Fruit fly (Drosophila melanogaster) whole organism, embryonic: ENCODE results near the gene pall.
A peak's percentile ranks its signal among the peaks of the same experiment; 100 is the strongest.

ENCODE experiments used
- Abd-B ChIP-seq: fragments of 200-800 bp; sonication (Bioruptor generic); optimal IDR thresholded peaks from 2 replicates; lab custom pipeline; 2018; ENCODE audit warnings: missing biosample characterization, mild to moderate bottlenecking, missing genetic modification characterization, moderate library complexity
- CG11695 ChIP-seq: fragments of 200-800 bp; sonication (Bioruptor generic); IDR thresholded peaks from 3 replicates; pipeline ENCODE4 v1.3.6; 2022; ENCODE audit warnings: missing biosample characterization, missing genetic modification characterization
- CG12071 ChIP-seq: fragments of 200-800 bp; sonication (Bioruptor generic); optimal IDR thresholded peaks from 3 replicates; lab custom pipeline; 2018; ENCODE audit warnings: missing biosample characterization, mild to moderate bottlenecking, missing genetic modification characterization
- CG15011 ChIP-seq: fragments of 200-800 bp; sonication (Bioruptor generic); optimal IDR thresholded peaks from 3 replicates; lab custom pipeline; 2018; ENCODE audit warnings: missing biosample characterization, mild to moderate bottlenecking, missing genetic modification characterization
- CG1529 ChIP-seq: fragments of 200-800 bp; sonication (Bioruptor generic); optimal IDR thresholded peaks from 3 replicates; lab custom pipeline; 2018; ENCODE audit warnings: missing biosample characterization, missing genetic modification characterization
- CG15479 ChIP-seq: fragments of 200-800 bp; sonication (Bioruptor generic); optimal IDR thresholded peaks from 3 replicates; lab custom pipeline; 2019; ENCODE audit warnings: missing biosample characterization, mild to moderate bottlenecking, missing genetic modification characterization, moderate library complexity
- CG17328 ChIP-seq: fragments of 200-800 bp; sonication (Bioruptor generic); IDR thresholded peaks from 2 replicates; pipeline ENCODE4 v1.3.6; 2022; ENCODE audit warnings: missing biosample characterization, missing genetic modification characterization
- CG17612 ChIP-seq: fragments of 200-800 bp; sonication (Bioruptor generic); IDR thresholded peaks from 2 replicates; pipeline ENCODE4 v1.3.6; 2022; ENCODE audit warnings: missing biosample characterization, missing genetic modification characterization
- CG18262 ChIP-seq: fragments of 200-800 bp; optimal IDR thresholded peaks from 3 replicates; lab custom pipeline; 2019; ENCODE audit warnings: missing biosample characterization, mild to moderate bottlenecking, missing genetic modification characterization, moderate library complexity
- CG30431 ChIP-seq: fragments of 200-800 bp; sonication (Bioruptor generic); optimal IDR thresholded peaks from 2 replicates; lab custom pipeline; 2017; ENCODE audit warnings: missing biosample characterization, missing genetic modification characterization
- CG32772 ChIP-seq: fragments of 200-800 bp; sonication (Bioruptor generic); IDR thresholded peaks from 2 replicates; pipeline ENCODE4 v1.3.6; 2022; ENCODE audit warnings: missing biosample characterization, missing genetic modification characterization
- CG34422 ChIP-seq: fragments of 200-800 bp; sonication (Bioruptor generic); IDR thresholded peaks from 3 replicates; pipeline ENCODE4 v1.3.6; 2022; ENCODE audit warnings: missing biosample characterization, missing genetic modification characterization
- CG42726 ChIP-seq: fragments of 200-800 bp; sonication (Bioruptor generic); IDR thresholded peaks from 2 replicates; pipeline ENCODE4 v1.3.6; 2022; ENCODE audit warnings: missing biosample characterization, missing genetic modification characterization; ENCODE audit not compliant: partially characterized antibody
- CG4282 ChIP-seq: fragments of 200-800 bp; sonication (Bioruptor generic); optimal IDR thresholded peaks from 2 replicates; lab custom pipeline; 2016; ENCODE audit warnings: missing biosample characterization, missing genetic modification characterization
- CG43689 ChIP-seq: fragments of 200-800 bp; sonication (Bioruptor generic); IDR thresholded peaks from 2 replicates; pipeline ENCODE4 v1.3.6; 2022; ENCODE audit warnings: missing biosample characterization, missing genetic modification characterization
- CG4424 ChIP-seq: fragments of 200-800 bp; sonication (Bioruptor generic); optimal IDR thresholded peaks from 3 replicates; lab custom pipeline; 2016; ENCODE audit warnings: missing biosample characterization, missing genetic modification characterization
- CG6272 ChIP-seq: fragments of 200-800 bp; sonication (Bioruptor generic); IDR thresholded peaks from 2 replicates; pipeline ENCODE4 v1.3.6; 2022; ENCODE audit warnings: missing biosample characterization, missing genetic modification characterization
- CG7786 ChIP-seq: fragments of 200-800 bp; sonication (Bioruptor generic); optimal IDR thresholded peaks from 2 replicates; lab custom pipeline; 2016; ENCODE audit warnings: missing biosample characterization, missing genetic modification characterization
- CG7839 ChIP-seq: fragments of 200-800 bp; sonication (Bioruptor generic); optimal IDR thresholded peaks from 3 replicates; lab custom pipeline; 2018; ENCODE audit warnings: missing biosample characterization, mild to moderate bottlenecking, missing genetic modification characterization, moderate library complexity
- CG8290 ChIP-seq, 3 experiments: fragments of 200-800 bp; sonication (Bioruptor generic); optimal IDR thresholded peaks; 2 replicates each; lab custom pipeline; 2016 to 2019; ENCODE audit warnings: missing biosample characterization in 3 of 3, missing genetic modification characterization in 3 of 3, mild to moderate bottlenecking in 2 of 3, moderate library complexity in 1 of 3
- CG9817 ChIP-seq: fragments of 200-800 bp; sonication (Bioruptor generic); optimal IDR thresholded peaks from 2 replicates; lab custom pipeline; 2018; ENCODE audit warnings: missing biosample characterization, mild to moderate bottlenecking, missing genetic modification characterization, moderate library complexity
- Chrac-16 ChIP-seq: fragments of 200-800 bp; sonication (Bioruptor generic); optimal IDR thresholded peaks from 3 replicates; lab custom pipeline; 2016; ENCODE audit warnings: missing biosample characterization, missing genetic modification characterization
- D ChIP-seq, 2 experiments: fragments of 200-800 bp in 1 of 2; fragments of >200 bp in 1 of 2; sonication (Bioruptor generic) in 1 of 2; optimal IDR thresholded peaks; 2 replicates in 1 of 2; 3 replicates in 1 of 2; lab custom pipeline; 2017; ENCODE audit warnings: mild to moderate bottlenecking in 1 of 2, missing biosample characterization in 1 of 2, missing genetic modification characterization in 1 of 2, missing genetic modification reagents in 1 of 2
- H15 ChIP-seq: fragments of 200-800 bp; sonication (Bioruptor generic); IDR thresholded peaks from 3 replicates; pipeline ENCODE4 v1.3.6; 2022; ENCODE audit warnings: missing biosample characterization, missing genetic modification characterization
- Hr78 ChIP-seq, 2 experiments: fragments of 200-800 bp in 1 of 2; fragments of >200 bp in 1 of 2; sonication (Bioruptor generic) in 1 of 2; optimal IDR thresholded peaks; 2 replicates each; lab custom pipeline; 2017 to 2019; ENCODE audit warnings: missing biosample characterization in 2 of 2, missing genetic modification characterization in 2 of 2, mild to moderate bottlenecking in 1 of 2, moderate library complexity in 1 of 2
- Lim3 ChIP-seq: fragments of 200-800 bp; sonication (Bioruptor generic); IDR thresholded peaks from 2 replicates; pipeline ENCODE4 v1.3.6; 2022; ENCODE audit warnings: missing biosample characterization, missing genetic modification characterization
- Mrtf ChIP-seq: fragments of 200-800 bp; sonication (Bioruptor generic); IDR thresholded peaks from 3 replicates; pipeline ENCODE4 v1.3.6; 2022; ENCODE audit warnings: missing biosample characterization, missing genetic modification characterization
- NC2β ChIP-seq: fragments of 200-800 bp; sonication (Bioruptor generic); optimal IDR thresholded peaks from 2 replicates; lab custom pipeline; 2016; ENCODE audit warnings: missing biosample characterization, missing genetic modification characterization
- Poxn ChIP-seq: fragments of 200-800 bp; sonication (Bioruptor generic); IDR thresholded peaks from 2 replicates; pipeline ENCODE4 v1.3.6; 2022; ENCODE audit warnings: missing biosample characterization, missing genetic modification characterization
- Sox102F ChIP-seq: fragments of 200-800 bp; sonication (Bioruptor generic); optimal IDR thresholded peaks from 2 replicates; lab custom pipeline; 2018; ENCODE audit warnings: missing biosample characterization, mild to moderate bottlenecking, missing genetic modification characterization, moderate library complexity
- Stat92E ChIP-seq, 3 experiments: fragments of >200 bp in 2 of 3; fragments of 200-800 bp in 1 of 3; sonication (Bioruptor generic) in 1 of 3; optimal IDR thresholded peaks; 2 replicates each; lab custom pipeline; 2017 to 2019; ENCODE audit warnings: missing biosample characterization in 3 of 3, missing genetic modification characterization in 3 of 3, mild to moderate bottlenecking in 1 of 3, moderate library complexity in 1 of 3
- Usf ChIP-seq: fragments of 200-800 bp; sonication (Bioruptor generic); optimal IDR thresholded peaks from 2 replicates; lab custom pipeline; 2017; ENCODE audit warnings: missing genotype, missing biosample characterization, missing genetic modification characterization
- ac ChIP-seq: fragments of 200-800 bp; sonication (Bioruptor generic); optimal IDR thresholded peaks from 3 replicates; lab custom pipeline; 2017; ENCODE audit warnings: missing biosample characterization, mild to moderate bottlenecking, missing genetic modification characterization
- bcd ChIP-seq: fragments of 200-800 bp; sonication (Bioruptor generic); optimal IDR thresholded peaks from 2 replicates; lab custom pipeline; 2017; ENCODE audit warnings: missing biosample characterization, mild to moderate bottlenecking, missing genetic modification characterization
- cas ChIP-seq: fragments of 200-800 bp; sonication (Bioruptor generic); IDR thresholded peaks from 2 replicates; pipeline ENCODE4 v1.3.6; 2022; ENCODE audit warnings: missing biosample characterization, missing genetic modification characterization
- cg ChIP-seq: fragments of 200-800 bp; sonication (Bioruptor generic); optimal IDR thresholded peaks from 3 replicates; lab custom pipeline; 2019; ENCODE audit warnings: missing biosample characterization, mild to moderate bottlenecking, missing genetic modification characterization, moderate library complexity
- cwo ChIP-seq: fragments of 200-800 bp; sonication (Bioruptor generic); optimal IDR thresholded peaks from 3 replicates; lab custom pipeline; 2017; ENCODE audit warnings: missing biosample characterization, missing genetic modification characterization, mild to moderate bottlenecking, moderate library complexity, missing genetic modification reagents
- dysf ChIP-seq: fragments of 200-800 bp; sonication (Bioruptor generic); IDR thresholded peaks from 3 replicates; pipeline ENCODE4 v1.3.6; 2022; ENCODE audit warnings: missing biosample characterization, missing genetic modification characterization
- ewg ChIP-seq: fragments of 200-800 bp; sonication (Bioruptor generic); optimal IDR thresholded peaks from 3 replicates; lab custom pipeline; 2017; ENCODE audit warnings: mild to moderate bottlenecking, missing biosample characterization, missing genetic modification reagents, missing genetic modification characterization
- grn ChIP-seq: fragments of 200-800 bp; sonication (Bioruptor generic); optimal IDR thresholded peaks from 3 replicates; lab custom pipeline; 2017; ENCODE audit warnings: missing biosample characterization, missing genetic modification characterization
- ken ChIP-seq: fragments of 200-800 bp; sonication (Bioruptor generic); IDR thresholded peaks from 3 replicates; pipeline ENCODE4 v1.3.6; 2022; ENCODE audit warnings: missing biosample characterization, missing genetic modification characterization
- peb ChIP-seq: fragments of 200-800 bp; sonication (Bioruptor generic); IDR thresholded peaks from 2 replicates; pipeline ENCODE4 v1.3.6; 2022; ENCODE audit warnings: missing biosample characterization, missing genetic modification characterization
- ranshi ChIP-seq: fragments of 200-800 bp; sonication (Bioruptor generic); IDR thresholded peaks from 2 replicates; pipeline ENCODE4 v1.3.6; 2022; ENCODE audit warnings: missing biosample characterization, missing genetic modification characterization
- scrt ChIP-seq: fragments of 200-800 bp; sonication (Bioruptor generic); optimal IDR thresholded peaks from 2 replicates; lab custom pipeline; 2018; ENCODE audit warnings: missing biosample characterization, mild to moderate bottlenecking, missing genetic modification characterization, moderate library complexity
- sima ChIP-seq: fragments of 200-800 bp; sonication (Bioruptor generic); optimal IDR thresholded peaks from 2 replicates; lab custom pipeline; 2016; ENCODE audit warnings: missing biosample characterization, missing genetic modification characterization
- sr ChIP-seq: fragments of 200-800 bp; sonication (Bioruptor generic); IDR thresholded peaks from 3 replicates; pipeline ENCODE4 v1.3.6; 2022; ENCODE audit warnings: missing biosample characterization, missing genetic modification characterization
- tup ChIP-seq: fragments of 200-800 bp; sonication (Bioruptor generic); optimal IDR thresholded peaks from 2 replicates; lab custom pipeline; 2016; ENCODE audit warnings: missing biosample characterization, mild to moderate bottlenecking, missing genetic modification characterization, moderate library complexity
- z ChIP-seq: fragments of 200-800 bp; sonication (Bioruptor generic); IDR thresholded peaks from 3 replicates; pipeline ENCODE4 v1.3.6; 2022; ENCODE audit warnings: missing biosample characterization, missing genetic modification characterization
- zen ChIP-seq: fragments of 200-800 bp; sonication (Bioruptor generic); optimal IDR thresholded peaks from 3 replicates; lab custom pipeline; 2018; ENCODE audit warnings: missing biosample characterization, mild to moderate bottlenecking, missing genetic modification characterization, moderate library complexity

pall gene

DNA sequence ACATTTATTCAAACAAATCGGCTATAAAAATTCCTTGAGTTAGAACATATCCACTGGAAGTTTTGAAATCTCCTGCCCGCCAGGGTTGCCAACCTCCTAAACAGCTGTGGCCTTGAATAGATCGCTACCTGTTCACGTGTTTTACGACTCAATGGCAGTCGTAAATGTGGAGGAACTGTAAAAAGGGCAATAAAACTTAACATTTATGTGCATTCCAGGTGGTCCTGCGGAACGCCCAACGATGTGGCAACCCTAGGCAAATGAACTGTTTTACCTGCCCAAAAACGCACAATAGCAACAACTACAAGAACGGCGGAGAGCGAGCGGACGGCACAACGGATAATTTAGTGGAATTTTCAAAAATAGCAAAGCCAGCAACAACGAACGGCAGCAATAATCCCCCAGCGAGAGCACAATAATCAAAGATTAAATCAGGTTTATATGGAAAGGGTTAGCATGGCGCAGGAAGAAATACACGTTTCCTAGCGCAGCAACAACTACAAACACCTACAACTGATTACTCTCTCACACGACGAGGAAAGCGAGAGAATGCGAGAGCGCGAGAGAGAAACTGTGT, 25.8 kb downstream of the pall start (continued):
- no peak for TF ChIP-seq CG15011 (GFP tag; lab: Kevin White, UChicago)
- TF ChIP-seq NC2β (GFP tag; lab: Kevin White, UChicago), result peak; percentile 1
- peak; percentile 6; the same call in 1 of the 3 replicates for TF ChIP-seq sr (GFP tag; lab: Robert Waterston, UW)
- TF ChIP-seq Lim3 (GFP tag; lab: Robert Waterston, UW), result no peak
- no peak for TF ChIP-seq Chrac-16 (GFP tag; lab: Kevin White, UChicago)
- TF ChIP-seq Hr78 (GFP tag; optimal IDR thresholded peaks at IDR 0.05; lab: Kevin White, UChicago), result no peak
- no peak for TF ChIP-seq z (GFP tag; lab: Robert Waterston, UW)
- no peak for TF ChIP-seq scrt (GFP tag; lab: Kevin White, UChicago)
- TF ChIP-seq CG7786 (GFP tag; lab: Kevin White, UChicago), result peak; percentile 27
- peak; percentile 47; the same call in 2 of the 3 replicates for TF ChIP-seq CG11695 (GFP tag; lab: Robert Waterston, UW)
- peak; percentile 89 for TF ChIP-seq zen
- peak; percentile 39; the same call in 1 of the 2 replicates for TF ChIP-seq CG6272
- TF ChIP-seq Sox102F (GFP tag; lab: Kevin White, UChicago), result peak; percentile 54
- TF ChIP-seq CG32772 (GFP tag; lab: Robert Waterston, UW), result peak; percentile 49
- TF ChIP-seq grn, result peak; percentile 70
- no peak for TF ChIP-seq sima
- TF ChIP-seq CG17612, result no peak
- TF ChIP-seq CG1529 (GFP tag; lab: Kevin White, UChicago), result no peak
- TF ChIP-seq Usf (GFP tag; lab: Kevin White, UChicago), result peak; percentile 8
- peak; percentile 58 for TF ChIP-seq CG12071 (GFP tag; lab: Kevin White, UChicago)
- no peak for TF ChIP-seq tup
- TF ChIP-seq H15 (GFP tag; lab: Robert Waterston, UW), result no peak
- no peak for TF ChIP-seq CG8290 (GFP tag; optimal IDR thresholded peaks at IDR 0.05; lab: Kevin White, UChicago)
- TF ChIP-seq CG8290 (tag; optimal IDR thresholded peaks at IDR 0.05; lab: Kevin White, UChicago), result peak; percentile 23 to 86
- TF ChIP-seq Mrtf (GFP tag; lab: Robert Waterston, UW), result peak; percentile 57; the same call in 1 of the 3 replicates
- peak; percentile 29 for TF ChIP-seq ac (GFP tag; lab: Kevin White, UChicago)
- TF ChIP-seq ewg (GFP tag; lab: Kevin White, UChicago), result no peak
- TF ChIP-seq D (optimal IDR thresholded peaks at IDR 0.05; lab: Kevin White, UChicago), result peak; percentile 58
- no peak for TF ChIP-seq D (GFP tag; optimal IDR thresholded peaks at IDR 0.05; lab: Kevin White, UChicago)
- TF ChIP-seq CG15479 (GFP tag; lab: Kevin White, UChicago), result peak; percentile 86
- TF ChIP-seq CG43689, result no peak
- no peak for TF ChIP-seq cg
- TF ChIP-seq peb, result peak; percentile 12; the same call in 1 of the 2 replicates
- TF ChIP-seq Poxn, result no peak
- TF ChIP-seq ranshi (GFP tag; lab: Robert Waterston, UW), result peak; percentile 35; the same call in 1 of the 2 replicates
- TF ChIP-seq Stat92E (GFP tag; optimal IDR thresholded peaks at IDR 0.05; lab: Kevin White, UChicago), result no peak
- TF ChIP-seq bcd (GFP tag; lab: Kevin White, UChicago), result peak; percentile 38
- peak; percentile 63 for TF ChIP-seq Abd-B
- peak; percentile 27 for TF ChIP-seq CG30431 (GFP tag; lab: Kevin White, UChicago)
- no peak for TF ChIP-seq CG42726
- peak; percentile 41; the same call in 1 of the 3 replicates for TF ChIP-seq CG34422 (GFP tag; lab: Robert Waterston, UW)
- TF ChIP-seq CG9817 (tag; lab: Kevin White, UChicago), result peak; percentile 3
- no peak for TF ChIP-seq CG4424 (GFP tag; lab: Kevin White, UChicago)
- peak; percentile 38 for TF ChIP-seq CG7839
- peak; percentile 54; the same call in 1 of the 3 replicates for TF ChIP-seq ken (GFP tag; lab: Robert Waterston, UW)
- TF ChIP-seq CG18262 (tag; lab: Kevin White, UChicago), result no peak
- peak; percentile 65 for TF ChIP-seq CG17328 (GFP tag; lab: Robert Waterston, UW)
- TF ChIP-seq CG4282 (GFP tag; lab: Kevin White, UChicago), result no peak
- TF ChIP-seq cwo (GFP tag; lab: Kevin White, UChicago), result no peak
- no peak for TF ChIP-seq cas (GFP tag; lab: Robert Waterston, UW)
- peak; percentile 44; the same call in 1 of the 3 replicates for TF ChIP-seq dysf (GFP tag; lab: Robert Waterston, UW)
